Fruit fly (Drosophila melanogaster) S2 (cell line): ENCODE data around the gene CG5937.

Experiments
- CG8478 ChIP-seq: fragments of >200 bp; optimal IDR thresholded peaks from 2 replicates; lab custom pipeline; 2018
- CTCF ChIP-seq, 2 experiments: fragments of >200 bp; optimal IDR thresholded peaks; 2 replicates each; lab custom pipeline; 2018

DNA sequence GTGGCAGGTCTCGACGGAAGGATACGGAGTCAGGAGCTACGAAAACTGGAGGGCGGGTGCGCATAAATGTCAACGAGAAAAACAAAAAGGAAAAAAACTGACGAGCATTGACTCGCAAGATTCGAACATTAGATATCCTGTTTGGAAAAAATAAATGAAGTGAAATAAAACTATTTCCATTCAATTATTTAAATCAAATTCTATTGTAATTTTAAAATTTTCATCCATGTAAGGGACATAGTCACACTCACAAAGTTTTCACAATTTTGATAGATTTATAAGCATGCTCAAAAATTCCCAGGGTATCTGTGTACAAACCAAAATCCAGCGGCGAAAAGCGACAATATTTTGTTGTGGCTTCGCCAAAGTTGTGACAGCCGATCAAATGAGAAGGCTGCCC is 43.9 kb upstream of the CG5937 start:
- TF ChIP-seq CG8478 (lab: Kevin White, UChicago) (no peak), CTCF (optimal IDR thresholded peaks at IDR 0.05; lab: Kevin White, UChicago) (no peak)
